Fruit fly (Drosophila melanogaster) whole organism, prepupa: ENCODE results near the gene CG12609.
A peak's percentile ranks its signal among the peaks of the same experiment; 100 is the strongest.

Source experiments
- Blimp-1 ChIP-seq: fragments of 200-800 bp; sonication (Bioruptor generic); optimal IDR thresholded peaks from 3 replicates; lab custom pipeline; 2017; ENCODE audit warnings: missing biosample characterization, missing genetic modification characterization, mild to moderate bottlenecking, moderate library complexity, missing genetic modification reagents
- CG10669 ChIP-seq: fragments of 200-800 bp; sonication (Bioruptor generic); optimal IDR thresholded peaks from 3 replicates; lab custom pipeline; 2018; ENCODE audit warnings: missing biosample characterization, mild to moderate bottlenecking, missing genetic modification characterization, moderate library complexity
- CG11294 ChIP-seq: fragments of 200-800 bp; sonication (Bioruptor generic); IDR thresholded peaks from 2 replicates; pipeline ENCODE4 v1.3.6; 2022; ENCODE audit warnings: missing biosample characterization, missing genetic modification characterization
- CG11762 ChIP-seq: fragments of 200-800 bp; sonication (Bioruptor generic); optimal IDR thresholded peaks from 3 replicates; lab custom pipeline; 2016; ENCODE audit warnings: missing biosample characterization, missing genetic modification characterization; ENCODE audit not compliant: insufficient read depth
- CG11902 ChIP-seq: fragments of 200-800 bp; sonication (Bioruptor generic); optimal IDR thresholded peaks from 3 replicates; lab custom pipeline; 2016; ENCODE audit warnings: missing biosample characterization, missing genetic modification characterization
- CG15336 ChIP-seq: fragments of 200-800 bp; sonication (Bioruptor generic); IDR thresholded peaks from 2 replicates; pipeline ENCODE4 v1.3.6; 2022; ENCODE audit warnings: missing biosample characterization, missing genetic modification characterization
- CG16779 ChIP-seq: fragments of 200-800 bp; sonication (Bioruptor generic); optimal IDR thresholded peaks from 3 replicates; lab custom pipeline; 2017; ENCODE audit warnings: missing biosample characterization, mild to moderate bottlenecking, missing genetic modification characterization
- CG3032 ChIP-seq: fragments of 200-800 bp; optimal IDR thresholded peaks from 2 replicates; lab custom pipeline; 2019; ENCODE audit warnings: missing biosample characterization, mild to moderate bottlenecking, missing genetic modification characterization, moderate library complexity
- CG31627 ChIP-seq: fragments of 200-800 bp; sonication (Bioruptor generic); optimal IDR thresholded peaks from 3 replicates; lab custom pipeline; 2016; ENCODE audit warnings: missing biosample characterization, missing genetic modification characterization
- CG32006 ChIP-seq: fragments of 200-800 bp; sonication (Bioruptor generic); optimal IDR thresholded peaks from 3 replicates; lab custom pipeline; 2017; ENCODE audit warnings: missing biosample characterization, mild to moderate bottlenecking, missing genetic modification characterization
- CG34406 ChIP-seq: fragments of 200-800 bp; sonication (Bioruptor generic); optimal IDR thresholded peaks from 3 replicates; lab custom pipeline; 2016; ENCODE audit warnings: missing biosample characterization, missing genetic modification characterization
- CG6163 ChIP-seq: fragments of 200-800 bp; sonication (Bioruptor generic); IDR thresholded peaks from 3 replicates; pipeline ENCODE4 v1.3.6; 2022; ENCODE audit warnings: missing biosample characterization, missing genetic modification characterization
- CG6276 ChIP-seq: fragments of 200-800 bp; sonication (Bioruptor generic); optimal IDR thresholded peaks from 2 replicates; lab custom pipeline; 2017; ENCODE audit warnings: missing biosample characterization, mild to moderate bottlenecking, missing genetic modification characterization
- CG6792 ChIP-seq: fragments of 200-800 bp; sonication (Bioruptor generic); optimal IDR thresholded peaks from 3 replicates; lab custom pipeline; 2016; ENCODE audit warnings: missing biosample characterization, missing genetic modification characterization
- CG6854 ChIP-seq: fragments of 200-800 bp; sonication (Bioruptor generic); optimal IDR thresholded peaks from 2 replicates; lab custom pipeline; 2017; ENCODE audit warnings: missing biosample characterization, mild to moderate bottlenecking, missing genetic modification characterization
- CG8119 ChIP-seq: fragments of 200-800 bp; sonication (Bioruptor generic); IDR thresholded peaks from 3 replicates; pipeline ENCODE4 v1.3.6; 2022; ENCODE audit warnings: missing biosample characterization, missing genetic modification characterization
- CG8632 ChIP-seq: fragments of 200-800 bp; sonication (Bioruptor generic); optimal IDR thresholded peaks from 3 replicates; lab custom pipeline; 2016; ENCODE audit warnings: missing biosample characterization, missing genetic modification characterization
- CG9139 ChIP-seq: fragments of 200-800 bp; sonication (Bioruptor generic); optimal IDR thresholded peaks from 3 replicates; lab custom pipeline; 2017; ENCODE audit warnings: missing biosample characterization, mild to moderate bottlenecking, missing genetic modification characterization
- Eip75B ChIP-seq: fragments of 200-800 bp; sonication (Bioruptor generic); optimal IDR thresholded peaks from 3 replicates; lab custom pipeline; 2016; ENCODE audit warnings: missing biosample characterization, missing genetic modification characterization
- Eip93F ChIP-seq: fragments of 200-800 bp; sonication (Bioruptor generic); optimal IDR thresholded peaks from 2 replicates; lab custom pipeline; 2016; ENCODE audit warnings: missing biosample characterization, mild to moderate bottlenecking, missing genetic modification characterization
- Ets21C ChIP-seq: fragments of 200-800 bp; sonication (Bioruptor generic); optimal IDR thresholded peaks from 3 replicates; lab custom pipeline; 2016; ENCODE audit warnings: missing biosample characterization, missing genetic modification characterization
- Ets96B ChIP-seq: fragments of 200-800 bp; optimal IDR thresholded peaks from 2 replicates; lab custom pipeline; 2019; ENCODE audit warnings: missing biosample characterization, mild to moderate bottlenecking, missing genetic modification characterization, moderate library complexity
- Hr38 ChIP-seq: sonication (Bioruptor generic); optimal IDR thresholded peaks from 2 replicates; lab custom pipeline; 2016; ENCODE audit warnings: missing biosample characterization, missing genetic modification characterization
- Hr39 ChIP-seq: fragments of 200-800 bp; sonication (Bioruptor generic); optimal IDR thresholded peaks from 2 replicates; lab custom pipeline; 2016; ENCODE audit warnings: missing biosample characterization, missing genetic modification characterization
- Hr4 ChIP-seq: fragments of 200-800 bp; sonication (Bioruptor generic); optimal IDR thresholded peaks from 3 replicates; lab custom pipeline; 2016; ENCODE audit warnings: missing biosample characterization, missing genetic modification characterization
- Lpt ChIP-seq: fragments of 200-800 bp; sonication (Bioruptor generic); optimal IDR thresholded peaks from 3 replicates; lab custom pipeline; 2016; ENCODE audit warnings: missing biosample characterization, missing genetic modification characterization
- Met ChIP-seq: fragments of 200-800 bp; sonication (Bioruptor generic); optimal IDR thresholded peaks from 3 replicates; lab custom pipeline; 2016; ENCODE audit warnings: missing biosample characterization, missing genetic modification characterization
- Sox102F ChIP-seq: fragments of 200-800 bp; sonication (Bioruptor generic); optimal IDR thresholded peaks from 2 replicates; lab custom pipeline; 2016; ENCODE audit warnings: missing biosample characterization, mild to moderate bottlenecking, missing genetic modification characterization
- Sox14 ChIP-seq: fragments of 200-800 bp; sonication (Bioruptor generic); optimal IDR thresholded peaks from 3 replicates; lab custom pipeline; 2016; ENCODE audit warnings: missing biosample characterization, missing genetic modification characterization
- Sox15 ChIP-seq: fragments of 200-800 bp; sonication (Bioruptor generic); optimal IDR thresholded peaks from 3 replicates; lab custom pipeline; 2016; ENCODE audit warnings: missing biosample characterization, missing genetic modification characterization
- achi ChIP-seq: fragments of 200-800 bp; sonication (Bioruptor generic); optimal IDR thresholded peaks from 3 replicates; lab custom pipeline; 2016; ENCODE audit warnings: missing biosample characterization, missing genetic modification characterization
- cyc ChIP-seq: fragments of 200-800 bp; sonication (Bioruptor generic); optimal IDR thresholded peaks from 3 replicates; lab custom pipeline; 2016; ENCODE audit warnings: missing biosample characterization, missing genetic modification characterization
- dac ChIP-seq: fragments of 200-800 bp; sonication (Bioruptor generic); optimal IDR thresholded peaks from 2 replicates; lab custom pipeline; 2017; ENCODE audit warnings: missing biosample characterization, mild to moderate bottlenecking, missing genetic modification characterization
- dsx ChIP-seq: fragments of 200-800 bp; optimal IDR thresholded peaks from 3 replicates; lab custom pipeline; 2019; ENCODE audit warnings: missing biosample characterization, mild to moderate bottlenecking, missing genetic modification characterization, moderate library complexity; ENCODE audit not compliant: poor library complexity, severe bottlenecking
- esn ChIP-seq: fragments of 200-800 bp; sonication (Bioruptor generic); optimal IDR thresholded peaks from 2 replicates; lab custom pipeline; 2016; ENCODE audit warnings: missing biosample characterization, mild to moderate bottlenecking, missing genetic modification characterization, moderate library complexity
- fd59A ChIP-seq: fragments of 200-800 bp; sonication (Bioruptor generic); optimal IDR thresholded peaks from 2 replicates; lab custom pipeline; 2017; ENCODE audit warnings: missing biosample characterization, mild to moderate bottlenecking, missing genetic modification characterization, missing genetic modification reagents
- fd85E ChIP-seq: fragments of 200-800 bp; sonication (Bioruptor generic); optimal IDR thresholded peaks from 3 replicates; lab custom pipeline; 2016; ENCODE audit warnings: missing biosample characterization, missing genetic modification characterization
- fkh ChIP-seq: fragments of 200-800 bp; sonication (Bioruptor generic); optimal IDR thresholded peaks from 3 replicates; lab custom pipeline; 2017; ENCODE audit warnings: missing biosample characterization, mild to moderate bottlenecking, missing genetic modification characterization, moderate library complexity
- lz ChIP-seq: fragments of 200-800 bp; sonication (Bioruptor generic); optimal IDR thresholded peaks from 3 replicates; lab custom pipeline; 2016; ENCODE audit warnings: missing biosample characterization, missing genetic modification characterization
- pdm3 ChIP-seq: fragments of 200-800 bp; sonication (Bioruptor generic); optimal IDR thresholded peaks from 3 replicates; lab custom pipeline; 2016; ENCODE audit warnings: missing biosample characterization, missing genetic modification characterization
- salr ChIP-seq, 2 experiments: fragments of 200-800 bp; sonication (Bioruptor generic); optimal IDR thresholded peaks; 3 replicates each; lab custom pipeline; 2016 to 2018; ENCODE audit warnings: missing biosample characterization in 2 of 2, missing genetic modification characterization in 2 of 2, mild to moderate bottlenecking in 1 of 2
- spab ChIP-seq: fragments of 200-800 bp; sonication (Bioruptor generic); optimal IDR thresholded peaks from 2 replicates; lab custom pipeline; 2017; ENCODE audit warnings: missing biosample characterization, mild to moderate bottlenecking, missing genetic modification characterization, missing genetic modification reagents
- ss ChIP-seq, 2 experiments: fragments of 200-800 bp; sonication (Bioruptor generic); optimal IDR thresholded peaks; 2 replicates in 1 of 2; 3 replicates in 1 of 2; lab custom pipeline; 2017 to 2018; ENCODE audit warnings: mild to moderate bottlenecking in 2 of 2, missing biosample characterization in 2 of 2, missing genetic modification characterization in 2 of 2, moderate library complexity in 1 of 2
- svp ChIP-seq: fragments of 200-800 bp; sonication (Bioruptor generic); peaks from one replicate; lab custom pipeline; 2016; ENCODE audit warnings: missing biosample characterization, missing genetic modification characterization
- vri ChIP-seq: fragments of 200-800 bp; sonication (Bioruptor generic); optimal IDR thresholded peaks from 3 replicates; lab custom pipeline; 2016; ENCODE audit warnings: missing biosample characterization, mild to moderate bottlenecking, missing genetic modification characterization

The CG12609 gene

dm6 chrX:18775839-18776538 lies 27.9 kb upstream of the CG12609 start (continued):
- TF ChIP-seq Hr39 (GFP tag; lab: Kevin White, UChicago) (peak; percentile 69), lz (GFP tag; lab: Kevin White, UChicago) (peak; percentile 86), Blimp-1 (peak; percentile 74), achi (GFP tag; lab: Kevin White, UChicago) (peak; percentile 91), Lpt (peak; percentile 71), esn (GFP tag; lab: Kevin White, UChicago) (peak; percentile 87), cyc (GFP tag; lab: Kevin White, UChicago) (peak; percentile 74), fkh (GFP tag; lab: Kevin White, UChicago) (no peak), dac (GFP tag; lab: Kevin White, UChicago) (peak; percentile 42), CG6854 (GFP tag; lab: Kevin White, UChicago) (peak; percentile 59), CG6792 (peak; percentile 87), fd59A (peak; percentile 90), Sox102F (GFP tag; lab: Kevin White, UChicago) (peak; percentile 82), fd85E (peak; percentile 29), pdm3 (peak; percentile 85), CG6163 (GFP tag; lab: Robert Waterston, UW) (peak; percentile 74), Met (GFP tag; lab: Kevin White, UChicago) (peak; percentile 89), CG11902 (GFP tag; lab: Kevin White, UChicago) (peak; percentile 67)

dm6 chrX:18774818-18775343 lies 26.8 kb upstream of the CG12609 start, which contains the start of gene CG6891:
CG6891 (plus strand) TSS chrX:18775228.
- peak; percentile 87 for TF ChIP-seq svp (GFP tag; lab: Kevin White, UChicago)
- peak; percentile 47 for TF ChIP-seq Hr4 (GFP tag; lab: Kevin White, UChicago)
- peak; percentile 100 for TF ChIP-seq Blimp-1
- peak; percentile 60 for TF ChIP-seq esn (GFP tag; lab: Kevin White, UChicago)
- TF ChIP-seq achi (GFP tag; lab: Kevin White, UChicago): peak; percentile 28
- peak; percentile 6 for TF ChIP-seq spab (GFP tag; lab: Kevin White, UChicago)
- TF ChIP-seq CG6276 (GFP tag; lab: Kevin White, UChicago): peak; percentile 32
- no peak for TF ChIP-seq Eip93F (GFP tag; lab: Kevin White, UChicago)
- TF ChIP-seq CG6854 (GFP tag; lab: Kevin White, UChicago): peak; percentile 84
- peak; percentile 13 for TF ChIP-seq Lpt
- TF ChIP-seq dsx: peak; percentile 43
- peak; percentile 45 for TF ChIP-seq CG15336 (GFP tag; lab: Robert Waterston, UW)
- peak; percentile 24 for TF ChIP-seq CG6792
- TF ChIP-seq CG16779 (tag; lab: Kevin White, UChicago): peak; percentile 36
- TF ChIP-seq dac (GFP tag; lab: Kevin White, UChicago): no peak
- peak; percentile 43 for TF ChIP-seq fd59A
- TF ChIP-seq fkh (GFP tag; lab: Kevin White, UChicago): peak; percentile 74
- TF ChIP-seq Sox15: peak; percentile 18
- TF ChIP-seq fd85E: no peak
- peak; percentile 27 to 49 for TF ChIP-seq ss (GFP tag; optimal IDR thresholded peaks at IDR 0.05; lab: Kevin White, UChicago)
- TF ChIP-seq CG34406 (GFP tag; lab: Kevin White, UChicago): peak; percentile 20
- peak; percentile 3 for TF ChIP-seq CG9139 (GFP tag; lab: Kevin White, UChicago)
- TF ChIP-seq CG8632 (GFP tag; lab: Kevin White, UChicago): peak; percentile 13
- TF ChIP-seq CG8119 (GFP tag; lab: Robert Waterston, UW): peak; percentile 51; the same call in 1 of the 3 replicates
- peak; percentile 64 for TF ChIP-seq lz (GFP tag; lab: Kevin White, UChicago)
- peak; percentile 27 for TF ChIP-seq vri
- peak; percentile 50 for TF ChIP-seq Sox14 (GFP tag; lab: Kevin White, UChicago)
- peak; percentile 19 for TF ChIP-seq CG3032 (tag; lab: Kevin White, UChicago)
- peak; percentile 37 for TF ChIP-seq cyc (GFP tag; lab: Kevin White, UChicago)
- peak; percentile 63 for TF ChIP-seq CG32006 (GFP tag; lab: Kevin White, UChicago)
- peak; percentile 19 for TF ChIP-seq Ets96B (tag; lab: Kevin White, UChicago)
- peak; percentile 42 for TF ChIP-seq Eip75B (GFP tag; lab: Kevin White, UChicago)
- TF ChIP-seq CG31627 (GFP tag; lab: Kevin White, UChicago): peak; percentile 58
- no peak for TF ChIP-seq CG11294
- TF ChIP-seq CG11762 (GFP tag; lab: Kevin White, UChicago): no peak
- TF ChIP-seq salr (GFP tag; optimal IDR thresholded peaks at IDR 0.05; lab: Kevin White, UChicago): no peak
- no peak for TF ChIP-seq Hr38 (GFP tag; lab: Kevin White, UChicago)
- peak; percentile 17 for TF ChIP-seq Ets21C (GFP tag; lab: Kevin White, UChicago)
- no peak for TF ChIP-seq CG11902 (GFP tag; lab: Kevin White, UChicago)
- peak; percentile 22 for TF ChIP-seq CG10669
